Worm (Caenorhabditis elegans) whole organism, midembryonic: ENCODE measurements around the gene sek-4.

Source experiments
- T22C8.4 ChIP-seq: fragments of 200-800 bp; sonication (Bioruptor generic); IDR thresholded peaks from 2 replicates; pipeline ENCODE4 v1.3.6; 2022; ENCODE audit warnings: missing genetic modification characterization, missing compliant biosample characterization
- cog-1 ChIP-seq: sonication (generic microtip); optimal IDR thresholded peaks from 2 replicates; lab custom pipeline; 2016; ENCODE audit warnings: missing genetic modification characterization, missing compliant biosample characterization
- flt-1 ChIP-seq: fragments of 200-800 bp; sonication (Bioruptor generic); IDR thresholded peaks from 2 replicates; pipeline ENCODE4 v1.3.6; 2022; ENCODE audit warnings: missing genetic modification characterization, missing compliant biosample characterization
- klf-2 ChIP-seq: fragments of 200-800 bp; sonication (Bioruptor generic); conservative IDR thresholded peaks from 2 replicates; pipeline ENCODE4 v1.3.6; 2022; ENCODE audit warnings: missing genetic modification reagents, missing genetic modification characterization, missing compliant biosample characterization
- med-1 ChIP-seq: sonication (generic microtip); optimal IDR thresholded peaks from 2 replicates; lab custom pipeline; 2017; ENCODE audit warnings: missing genetic modification characterization, mild to moderate bottlenecking, missing compliant biosample characterization, antibody characterized with exemption, missing genetic modification reagents; ENCODE audit not compliant: insufficient read depth
- ref-1 ChIP-seq: fragments of 200-800 bp; sonication (Bioruptor generic); conservative IDR thresholded peaks from 2 replicates; pipeline ENCODE4 v1.3.6; 2022; ENCODE audit warnings: missing genetic modification reagents, missing genetic modification characterization, missing compliant biosample characterization
- tab-1 ChIP-seq: fragments of 200-800 bp; sonication (Bioruptor generic); IDR thresholded peaks from 2 replicates; pipeline ENCODE4 v1.3.6; 2022; ENCODE audit warnings: missing genetic modification characterization, missing compliant biosample characterization
- ztf-23 ChIP-seq: fragments of 200-800 bp; sonication (Bioruptor generic); IDR thresholded peaks from 2 replicates; pipeline ENCODE4 v1.3.6; 2022; ENCODE audit warnings: missing genetic modification reagents, missing genetic modification characterization, missing compliant biosample characterization
- ztf-29 ChIP-seq: fragments of 200-800 bp; sonication (Bioruptor generic); IDR thresholded peaks from 2 replicates; pipeline ENCODE4 v1.3.6; 2022; ENCODE audit warnings: missing genetic modification reagents, missing genetic modification characterization, missing compliant biosample characterization

The sek-4 gene

DNA sequence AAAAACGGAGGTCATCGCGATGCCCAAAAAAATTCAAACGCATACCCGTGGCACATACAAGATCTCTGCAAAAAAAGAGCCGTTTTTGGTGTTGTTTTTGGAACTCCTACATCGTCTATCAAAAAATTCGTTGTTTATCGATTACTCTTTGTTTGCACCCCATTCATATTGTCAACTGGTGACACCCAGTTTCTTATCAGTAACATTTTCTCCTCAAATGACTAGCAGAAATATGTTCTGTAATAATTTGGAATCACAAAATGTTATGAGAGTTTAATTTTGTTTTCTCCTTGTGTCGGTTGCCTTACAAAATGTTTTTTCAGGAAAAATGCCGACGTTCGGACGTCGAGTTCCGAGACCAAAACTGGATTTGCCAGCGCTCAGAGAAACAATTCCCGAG lies at the start of gene sek-4:
Gene sek-4, plus strand, starts transcription at position 318 of the 400 bp plus-strand sequence.
- no peak for TF ChIP-seq ztf-23 (GFP tag; lab: Robert Waterston, UW)
- TF ChIP-seq klf-2: no peak
- TF ChIP-seq med-1 (GFP tag; lab: Kevin White, UChicago): no peak
- TF ChIP-seq ref-1: no peak
- TF ChIP-seq ztf-29 (GFP tag; lab: Robert Waterston, UW): no peak
- TF ChIP-seq tab-1 (GFP tag; lab: Robert Waterston, UW): no peak
- no peak for TF ChIP-seq cog-1 (tag; lab: Kevin White, UChicago)
- TF ChIP-seq flt-1: no peak
- no peak for TF ChIP-seq T22C8.4 (GFP tag; lab: Robert Waterston, UW)

DNA sequence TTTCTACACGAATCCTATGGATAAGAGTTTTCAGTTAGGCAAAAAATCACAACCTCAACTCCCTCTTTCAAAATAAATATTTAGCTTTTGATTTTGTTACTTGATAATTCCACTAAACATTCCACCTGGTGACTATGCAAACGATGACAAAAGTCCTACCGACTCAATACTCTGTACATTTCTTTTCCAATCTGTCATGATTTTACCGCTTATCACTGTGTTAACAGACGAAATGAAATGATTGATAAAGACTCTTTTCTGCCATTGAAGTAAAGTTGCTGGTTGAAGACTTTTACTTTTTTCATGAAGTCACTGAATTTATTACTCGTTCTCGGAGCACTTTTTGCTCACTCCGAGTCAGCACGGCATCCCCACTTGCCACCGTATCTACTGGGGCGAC lies 45.6 kb upstream of the sek-4 start, which contains the start of gene C26B9.5:
Gene C26B9.5, plus strand, starts transcription at position 244 of the 400 bp plus-strand sequence.
- TF ChIP-seq ref-1 (no peak), ztf-23 (GFP tag; lab: Robert Waterston, UW) (no peak), klf-2 (no peak), med-1 (GFP tag; lab: Kevin White, UChicago) (no peak), T22C8.4 (GFP tag; lab: Robert Waterston, UW) (no peak), ztf-29 (GFP tag; lab: Robert Waterston, UW) (no peak), tab-1 (GFP tag; lab: Robert Waterston, UW) (no peak), cog-1 (tag; lab: Kevin White, UChicago) (no peak)

DNA sequence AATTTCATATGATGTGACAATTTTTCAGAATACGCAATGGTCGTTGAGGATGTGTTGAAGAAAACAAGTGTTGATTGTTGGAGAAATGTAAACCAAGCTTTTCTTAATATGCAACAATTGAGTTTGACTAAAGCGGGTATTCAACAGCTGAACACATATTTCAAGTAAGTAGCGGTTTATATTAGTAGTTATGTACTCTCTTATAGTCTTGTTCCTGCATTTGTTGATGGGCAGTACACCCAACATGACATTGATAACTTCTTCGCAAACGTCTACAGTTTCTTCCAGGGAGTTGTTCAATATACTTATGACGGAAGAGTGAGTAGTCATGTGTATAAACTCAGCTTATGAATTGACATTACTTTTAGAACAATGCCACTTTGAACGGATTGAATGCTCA lies 44.1 kb upstream of the sek-4 start:
- TF ChIP-seq T22C8.4 (GFP tag; lab: Robert Waterston, UW) (no peak), klf-2 (no peak), tab-1 (GFP tag; lab: Robert Waterston, UW) (no peak), ztf-23 (GFP tag; lab: Robert Waterston, UW) (no peak), ztf-29 (GFP tag; lab: Robert Waterston, UW) (no peak), med-1 (GFP tag; lab: Kevin White, UChicago) (no peak), ref-1 (no peak), cog-1 (tag; lab: Kevin White, UChicago) (no peak), flt-1 (no peak)

DNA sequence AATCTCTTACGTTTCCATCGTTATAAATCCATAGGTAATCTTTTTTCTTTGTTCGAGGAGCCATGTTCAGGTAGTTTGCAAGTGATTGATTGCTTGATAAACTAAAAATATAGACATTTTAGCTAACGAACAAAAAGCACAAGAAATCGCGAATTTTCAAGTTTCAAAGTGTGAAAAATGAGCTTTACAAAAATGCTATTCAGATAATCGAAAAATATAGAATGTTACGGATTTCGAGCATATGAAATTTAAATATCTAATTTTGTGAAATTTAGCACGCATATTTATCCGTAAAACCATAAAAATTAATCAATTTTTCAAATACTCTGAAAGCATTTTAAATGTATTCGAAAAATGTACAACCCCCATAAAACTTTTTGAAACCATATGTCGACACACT lies 39.5 kb upstream of the sek-4 start, which contains the start of gene C26B9.6:
Gene C26B9.6, minus strand, starts transcription at position 101 of the 400 bp plus-strand sequence.
- TF ChIP-seq T22C8.4 (GFP tag; lab: Robert Waterston, UW) (no peak), tab-1 (GFP tag; lab: Robert Waterston, UW) (no peak), ztf-23 (GFP tag; lab: Robert Waterston, UW) (no peak), flt-1 (no peak), med-1 (GFP tag; lab: Kevin White, UChicago) (no peak)

DNA sequence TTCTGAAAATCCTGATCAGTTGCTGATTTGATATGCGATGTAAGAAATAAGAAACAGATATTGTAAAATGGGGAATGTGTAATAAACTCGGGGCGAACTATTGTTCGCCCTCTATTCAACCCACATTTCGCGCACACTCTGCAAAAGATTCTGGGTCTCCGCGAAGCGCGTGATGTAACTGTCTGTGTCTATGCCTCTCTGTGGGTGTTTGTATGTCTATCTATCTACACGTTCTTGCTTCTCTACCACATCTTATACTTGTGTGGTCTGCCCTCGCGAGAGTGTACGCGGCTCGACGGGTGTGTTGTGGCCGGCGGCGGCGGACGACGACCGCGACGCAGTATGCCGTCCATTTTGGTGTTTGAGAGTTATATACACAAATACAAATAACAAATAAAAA lies 38.4 kb upstream of the sek-4 start:
- TF ChIP-seq ztf-29 (GFP tag; lab: Robert Waterston, UW): peak; percentile 33; the same call in 1 of the 2 replicates
- no peak for TF ChIP-seq ref-1
- TF ChIP-seq ztf-23 (GFP tag; lab: Robert Waterston, UW): no peak
- peak; percentile 76 for TF ChIP-seq cog-1 (tag; lab: Kevin White, UChicago)

DNA sequence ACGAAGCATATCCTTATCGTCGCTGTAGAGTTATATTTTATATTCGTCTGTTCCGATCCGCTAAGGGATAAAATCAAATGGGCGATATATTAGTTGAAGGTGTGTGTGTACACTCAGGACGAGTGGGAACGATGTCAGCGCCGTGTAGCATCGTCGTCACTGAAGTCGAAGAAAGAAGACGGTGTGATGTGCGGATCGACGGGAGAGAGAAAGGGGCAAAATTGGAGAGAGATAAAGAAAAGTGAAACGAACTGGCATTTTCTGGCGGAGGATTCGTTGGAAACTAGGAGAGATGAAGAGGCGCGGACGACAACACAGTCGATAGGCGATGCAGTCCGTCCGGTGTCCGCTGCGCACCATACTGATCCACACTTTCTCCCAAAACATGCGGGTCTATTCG lies 36.9 kb upstream of the sek-4 start, which contains the start of gene C26B9.3:
Gene C26B9.3, plus strand, starts transcription at position 343 of the 400 bp plus-strand sequence.
- TF ChIP-seq klf-2 (no peak), tab-1 (GFP tag; lab: Robert Waterston, UW) (no peak), med-1 (GFP tag; lab: Kevin White, UChicago) (no peak), ztf-23 (GFP tag; lab: Robert Waterston, UW) (no peak), T22C8.4 (GFP tag; lab: Robert Waterston, UW) (no peak), ztf-29 (GFP tag; lab: Robert Waterston, UW) (no peak), ref-1 (no peak), cog-1 (tag; lab: Kevin White, UChicago) (no peak), flt-1 (no peak)

DNA sequence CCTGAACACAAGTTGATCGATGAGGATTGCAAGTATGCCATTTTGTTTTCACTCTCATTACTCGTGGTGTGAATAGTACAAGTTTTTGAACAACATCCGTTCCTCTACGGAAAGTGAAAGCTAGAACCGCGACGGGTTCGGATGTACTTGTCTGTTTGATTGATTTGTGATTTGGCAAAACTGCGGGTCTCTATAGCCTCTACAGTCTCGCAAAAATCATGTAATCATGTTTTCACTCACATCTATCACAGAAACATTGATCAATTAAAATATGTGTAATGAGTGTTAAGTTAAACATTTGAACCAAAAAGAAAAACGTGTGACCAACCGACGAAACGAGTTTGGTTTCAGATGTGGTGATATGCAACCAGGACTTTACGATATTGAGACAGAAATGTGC lies 35.5 kb upstream of the sek-4 start:
- TF ChIP-seq klf-2 (no peak), ztf-29 (GFP tag; lab: Robert Waterston, UW) (no peak), cog-1 (tag; lab: Kevin White, UChicago) (no peak), tab-1 (GFP tag; lab: Robert Waterston, UW) (no peak), ztf-23 (GFP tag; lab: Robert Waterston, UW) (no peak), T22C8.4 (GFP tag; lab: Robert Waterston, UW) (no peak), flt-1 (no peak), med-1 (GFP tag; lab: Kevin White, UChicago) (no peak), ref-1 (no peak)

DNA sequence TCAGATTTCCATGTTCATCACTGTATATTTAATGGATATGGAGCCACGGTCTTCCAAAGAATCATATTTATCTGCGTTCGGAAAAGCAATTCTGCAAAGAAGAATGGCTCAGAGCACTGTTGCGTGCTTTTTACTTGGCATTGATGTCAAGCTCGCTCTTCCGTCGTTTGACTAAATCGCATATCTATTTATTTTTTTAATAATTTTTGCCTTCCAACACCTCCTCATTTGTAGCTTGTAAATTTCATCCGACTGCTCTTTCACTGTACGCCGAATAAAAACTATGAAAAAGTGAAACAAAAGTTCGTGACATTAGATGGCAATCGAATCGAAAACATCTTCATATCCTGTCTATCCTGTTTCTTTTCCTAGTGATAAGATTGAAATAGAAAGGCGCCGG lies 35.0 kb upstream of the sek-4 start, which contains the start of gene C26B9.2:
Gene C26B9.2, plus strand, starts transcription at position 301 of the 400 bp plus-strand sequence.
- TF ChIP-seq ztf-29 (GFP tag; lab: Robert Waterston, UW) (no peak), klf-2 (no peak), cog-1 (tag; lab: Kevin White, UChicago) (no peak), ztf-23 (GFP tag; lab: Robert Waterston, UW) (no peak), tab-1 (GFP tag; lab: Robert Waterston, UW) (no peak), T22C8.4 (GFP tag; lab: Robert Waterston, UW) (no peak), med-1 (GFP tag; lab: Kevin White, UChicago) (no peak), ref-1 (no peak)

DNA sequence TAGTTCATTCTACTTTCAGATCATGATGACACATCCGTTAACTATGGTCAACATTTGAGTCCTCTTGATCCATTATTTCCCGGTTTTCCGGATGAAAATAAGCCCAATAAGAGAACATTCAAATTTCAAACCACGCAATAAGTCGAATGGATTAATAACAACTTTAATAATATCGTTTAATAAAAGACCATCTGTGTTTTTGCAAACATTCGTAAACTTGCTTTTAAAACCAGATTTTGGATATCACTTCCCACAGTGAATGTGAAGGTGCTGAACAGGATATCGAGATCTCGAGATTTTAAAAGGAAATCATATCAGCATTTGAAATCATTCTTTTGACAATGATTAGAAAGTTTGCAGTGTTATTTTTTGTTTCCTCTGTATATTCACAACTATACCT lies 32.9 kb upstream of the sek-4 start, which contains the start of gene C26B9.7:
Gene C26B9.7, plus strand, starts transcription at position 301 of the 400 bp plus-strand sequence.
- TF ChIP-seq klf-2 (no peak), cog-1 (tag; lab: Kevin White, UChicago) (no peak), med-1 (GFP tag; lab: Kevin White, UChicago) (no peak), T22C8.4 (GFP tag; lab: Robert Waterston, UW) (no peak), tab-1 (GFP tag; lab: Robert Waterston, UW) (no peak), ref-1 (no peak), flt-1 (no peak)

DNA sequence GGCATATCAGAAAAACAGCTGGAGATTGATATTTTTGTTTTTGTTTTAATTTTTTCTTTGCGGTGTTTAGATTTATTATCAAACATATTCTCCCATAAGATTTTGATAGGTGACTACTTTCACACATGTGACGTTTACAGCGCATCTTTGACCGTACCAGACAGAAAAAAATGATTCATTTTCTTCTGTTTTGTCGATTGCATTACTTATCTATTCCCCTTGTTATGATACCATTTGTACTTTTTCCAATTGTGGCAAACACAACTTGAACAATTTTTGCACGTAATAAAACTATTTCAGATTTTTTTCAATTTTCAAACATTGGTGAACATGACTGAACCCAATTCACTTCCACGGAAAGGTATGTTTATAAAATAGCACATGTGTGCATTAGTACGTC lies 30.6 kb upstream of the sek-4 start, which contains the start of gene C26B9.1:
Gene C26B9.1, plus strand, starts transcription at position 301 of the 400 bp plus-strand sequence.
- TF ChIP-seq med-1 (GFP tag; lab: Kevin White, UChicago) (no peak), ztf-29 (GFP tag; lab: Robert Waterston, UW) (no peak), flt-1 (no peak), tab-1 (GFP tag; lab: Robert Waterston, UW) (no peak), ref-1 (no peak), cog-1 (tag; lab: Kevin White, UChicago) (no peak), T22C8.4 (GFP tag; lab: Robert Waterston, UW) (no peak), klf-2 (no peak), ztf-23 (GFP tag; lab: Robert Waterston, UW) (no peak)
